Worm (Caenorhabditis elegans) whole organism, L4 larva: ENCODE results near the gene hda-1.

Source experiments
- F26F4.8 ChIP-seq: fragments of 200-800 bp; sonication (Bioruptor generic); conservative IDR thresholded peaks from 2 replicates; pipeline ENCODE4 v1.3.6; 2022; ENCODE audit warnings: missing genetic modification characterization, missing compliant biosample characterization
- F37D6.2 ChIP-seq: sonication (generic microtip); optimal IDR thresholded peaks from 2 replicates; lab custom pipeline; 2016; ENCODE audit warnings: mild to moderate bottlenecking, missing genetic modification characterization, missing compliant biosample characterization
- F49E8.2 ChIP-seq: sonication (generic microtip); optimal IDR thresholded peaks from 2 replicates; lab custom pipeline; 2016; ENCODE audit warnings: missing compliant biosample characterization, mild to moderate bottlenecking, missing genetic modification characterization, borderline replicate concordance
- R02D3.7 ChIP-seq: fragments of 150-350 bp; sonication (generic microtip); optimal IDR thresholded peaks from 3 replicates; lab custom pipeline; 2014; ENCODE audit warnings: missing biosample characterization, missing genetic modification characterization
- Y75B8A.6 ChIP-seq: fragments of 200-800 bp; sonication (Bioruptor generic); IDR thresholded peaks from 2 replicates; pipeline ENCODE4 v1.3.6; 2022; ENCODE audit warnings: missing genetic modification reagents, missing genetic modification characterization, missing compliant biosample characterization
- ZK337.2 ChIP-seq: fragments of 200-800 bp; sonication (Bioruptor generic); IDR thresholded peaks from 2 replicates; pipeline ENCODE4 v1.3.6; 2022; ENCODE audit warnings: missing genetic modification reagents, missing genetic modification characterization, missing compliant biosample characterization
- ZK546.5 ChIP-seq, 2 experiments: sonication (generic microtip); optimal IDR thresholded peaks; 2 replicates each; lab custom pipeline; 2017; ENCODE audit warnings: missing biosample characterization in 2 of 2, missing genetic modification characterization in 2 of 2
- aha-1 ChIP-seq: fragments of 150-350 bp; peaks from one replicate; lab custom pipeline; 2014; ENCODE audit warnings: missing biosample characterization, missing genetic modification characterization
- attf-4 ChIP-seq: sonication (generic microtip); optimal IDR thresholded peaks from 3 replicates; lab custom pipeline; 2017; ENCODE audit warnings: missing biosample characterization, missing genetic modification characterization
- ceh-20 ChIP-seq: fragments of 200-800 bp; sonication (Bioruptor generic); IDR thresholded peaks from 2 replicates; pipeline ENCODE4 v1.3.6; 2022; ENCODE audit warnings: missing genetic modification reagents, missing genetic modification characterization, missing compliant biosample characterization
- ceh-62 ChIP-seq: sonication (generic microtip); optimal IDR thresholded peaks from 2 replicates; lab custom pipeline; 2017; ENCODE audit warnings: missing biosample characterization, missing genetic modification characterization
- ces-1 ChIP-seq: fragments of 150-350 bp; sonication (generic microtip); optimal IDR thresholded peaks from 4 replicates; lab custom pipeline; 2014; ENCODE audit warnings: missing biosample characterization, missing genetic modification reagents, missing genetic modification characterization
- ctbp-1 ChIP-seq: fragments of 200-800 bp; sonication (Bioruptor generic); IDR thresholded peaks from 2 replicates; pipeline ENCODE4 v1.3.6; 2022; ENCODE audit warnings: missing genetic modification reagents, missing genetic modification characterization, missing compliant biosample characterization
- daf-16 ChIP-seq, 3 experiments: sonication (generic microtip); optimal IDR thresholded peaks; 2 replicates each; lab custom pipeline; 2016 to 2017; ENCODE audit warnings: missing genetic modification characterization in 3 of 3, missing genetic modification reagents in 3 of 3, mild to moderate bottlenecking in 2 of 3, missing compliant biosample characterization in 2 of 3, missing biosample characterization in 1 of 3, moderate library complexity in 1 of 3
- dmd-6 ChIP-seq: fragments of 200-800 bp; sonication (Bioruptor generic); IDR thresholded peaks from 2 replicates; pipeline ENCODE4 v1.3.6; 2022; ENCODE audit warnings: missing genetic modification reagents, missing genetic modification characterization, missing compliant biosample characterization
- duxl-1 ChIP-seq: sonication (generic microtip); optimal IDR thresholded peaks from 2 replicates; lab custom pipeline; 2016; ENCODE audit warnings: mild to moderate bottlenecking, missing genetic modification characterization, moderate library complexity, missing compliant biosample characterization; ENCODE audit not compliant: poor library complexity
- dve-1 ChIP-seq: sonication (generic microtip); optimal IDR thresholded peaks from 2 replicates; lab custom pipeline; 2017; ENCODE audit warnings: antibody characterized with exemption, mild to moderate bottlenecking, missing genetic modification characterization, missing compliant biosample characterization; ENCODE audit not compliant: insufficient read depth
- fkh-10 ChIP-seq: fragments of 150-350 bp; optimal IDR thresholded peaks from 2 replicates; lab custom pipeline; 2014; ENCODE audit warnings: missing biosample characterization, missing genetic modification reagents, missing genetic modification characterization
- jun-1 ChIP-seq: fragments of 150-350 bp; optimal IDR thresholded peaks from 2 replicates; lab custom pipeline; 2014; ENCODE audit warnings: missing biosample characterization, missing genetic modification reagents, missing genetic modification characterization
- lim-7 ChIP-seq: fragments of 200-800 bp; sonication (Bioruptor generic); IDR thresholded peaks from 2 replicates; pipeline ENCODE4 v1.3.6; 2022; ENCODE audit warnings: missing genetic modification characterization, missing compliant biosample characterization
- lin-1 ChIP-seq: fragments of 200-800 bp; sonication (Bioruptor generic); IDR thresholded peaks from 2 replicates; pipeline ENCODE4 v1.3.6; 2022; ENCODE audit warnings: missing genetic modification reagents, missing genetic modification characterization, missing compliant biosample characterization
- lin-13 ChIP-seq: fragments of 150-350 bp; optimal IDR thresholded peaks from 2 replicates; lab custom pipeline; 2014; ENCODE audit warnings: missing biosample characterization, missing genetic modification reagents, missing genetic modification characterization
- lir-3 ChIP-seq: sonication (generic microtip); optimal IDR thresholded peaks from 2 replicates; lab custom pipeline; 2016; ENCODE audit warnings: mild to moderate bottlenecking, missing genetic modification characterization, missing compliant biosample characterization
- madf-5 ChIP-seq, 2 experiments: fragments of 200-800 bp; sonication (Bioruptor generic); IDR thresholded peaks; 2 replicates each; pipeline ENCODE4 v1.3.6; 2022; ENCODE audit warnings: missing compliant biosample characterization in 2 of 2, missing genetic modification characterization in 2 of 2
- mdl-1 ChIP-seq, 2 experiments: fragments of 150-350 bp in 1 of 2; sonication (generic microtip) in 1 of 2; optimal IDR thresholded peaks; 2 replicates each; lab custom pipeline; 2014 to 2017; ENCODE audit warnings: missing biosample characterization in 2 of 2, missing genetic modification characterization in 2 of 2
- mxl-2 ChIP-seq: fragments of 200-800 bp; sonication (Bioruptor generic); conservative IDR thresholded peaks from 2 replicates; pipeline ENCODE4 v1.3.6; 2022; ENCODE audit warnings: missing genetic modification reagents, missing genetic modification characterization, missing compliant biosample characterization
- mxl-3 ChIP-seq: fragments of 200-800 bp; sonication (Bioruptor generic); optimal IDR thresholded peaks from 2 replicates; lab custom pipeline; 2018; ENCODE audit warnings: mild to moderate bottlenecking, missing genetic modification characterization, missing compliant biosample characterization
- nhr-10 ChIP-seq: fragments of 150-350 bp; optimal IDR thresholded peaks from 2 replicates; lab custom pipeline; 2014; ENCODE audit warnings: missing biosample characterization, missing genetic modification characterization
- nhr-28 ChIP-seq: fragments of 150-350 bp; optimal IDR thresholded peaks from 2 replicates; lab custom pipeline; 2014; ENCODE audit warnings: missing biosample characterization, missing genetic modification characterization
- nhr-6 ChIP-seq: fragments of 150-350 bp; optimal IDR thresholded peaks from 2 replicates; lab custom pipeline; 2014; ENCODE audit warnings: missing biosample characterization, missing genetic modification characterization
- nhr-76 ChIP-seq: fragments of 150-350 bp; optimal IDR thresholded peaks from 2 replicates; lab custom pipeline; 2014; ENCODE audit warnings: missing biosample characterization, missing genetic modification characterization
- nhr-77 ChIP-seq: fragments of 150-350 bp; optimal IDR thresholded peaks from 2 replicates; lab custom pipeline; 2014; ENCODE audit warnings: missing biosample characterization, missing genetic modification characterization
- php-3 ChIP-seq: fragments of 200-800 bp; sonication (Bioruptor generic); IDR thresholded peaks from 2 replicates; pipeline ENCODE4 v1.3.6; 2022; ENCODE audit warnings: missing genetic modification reagents, missing genetic modification characterization, missing compliant biosample characterization
- pqm-1 ChIP-seq: sonication (generic microtip); optimal IDR thresholded peaks from 2 replicates; lab custom pipeline; 2017; ENCODE audit warnings: missing biosample characterization, missing genetic modification characterization
- saeg-2 ChIP-seq: fragments of 200-800 bp; sonication (Bioruptor generic); IDR thresholded peaks from 2 replicates; pipeline ENCODE4 v1.3.6; 2022; ENCODE audit warnings: missing genetic modification reagents, missing genetic modification characterization, missing compliant biosample characterization
- sdz-12 ChIP-seq: fragments of 200-800 bp; sonication (Bioruptor generic); optimal IDR thresholded peaks from 2 replicates; lab custom pipeline; 2018; ENCODE audit warnings: mild to moderate bottlenecking, missing genetic modification characterization, missing compliant biosample characterization
- set-16 ChIP-seq: fragments of 200-800 bp; sonication (Bioruptor generic); IDR thresholded peaks from 2 replicates; pipeline ENCODE4 v1.3.6; 2022; ENCODE audit warnings: missing genetic modification reagents, missing genetic modification characterization, missing compliant biosample characterization
- tag-97 ChIP-seq: fragments of 200-800 bp; sonication (Bioruptor generic); IDR thresholded peaks from 2 replicates; pipeline ENCODE4 v1.3.6; 2022; ENCODE audit warnings: missing genetic modification characterization, missing compliant biosample characterization
- unc-62 ChIP-seq, 3 experiments: fragments of 150-350 bp in 1 of 3; sonication (generic microtip); optimal IDR thresholded peaks in 2 of 3; peaks in 1 of 3; 1 replicate in 1 of 3; 2 replicates in 2 of 3; lab custom pipeline; 2014 to 2017; ENCODE audit warnings: missing biosample characterization in 3 of 3, missing genetic modification characterization in 3 of 3, missing genetic modification reagents in 3 of 3, missing genotype in 1 of 3

Gene hda-1

DNA sequence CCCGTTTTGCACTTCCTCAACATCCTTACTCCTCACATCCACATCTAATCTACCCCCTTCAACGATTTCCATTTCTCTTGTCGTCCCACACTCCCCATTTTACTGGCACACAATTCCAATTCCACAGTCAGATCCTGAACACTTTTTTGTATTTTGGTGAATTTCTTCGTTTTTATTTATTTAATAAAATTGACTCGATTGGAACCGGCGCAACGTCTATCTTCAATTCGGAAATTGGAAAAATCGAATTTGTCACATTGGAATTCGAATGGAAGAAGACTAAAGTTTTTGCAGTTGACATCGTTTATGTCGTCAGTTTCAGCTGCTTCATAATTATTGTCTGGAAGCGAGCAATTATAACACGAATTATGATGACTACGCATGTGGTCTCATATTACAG is 2.0 kb downstream of the hda-1 start:
- peak; percentile 53 for TF ChIP-seq ces-1 (GFP tag; lab: Kevin White, UChicago)
- no peak for TF ChIP-seq php-3 (GFP tag; lab: Robert Waterston, UW)
- TF ChIP-seq lin-1 (GFP tag; lab: Robert Waterston, UW), result no peak

DNA sequence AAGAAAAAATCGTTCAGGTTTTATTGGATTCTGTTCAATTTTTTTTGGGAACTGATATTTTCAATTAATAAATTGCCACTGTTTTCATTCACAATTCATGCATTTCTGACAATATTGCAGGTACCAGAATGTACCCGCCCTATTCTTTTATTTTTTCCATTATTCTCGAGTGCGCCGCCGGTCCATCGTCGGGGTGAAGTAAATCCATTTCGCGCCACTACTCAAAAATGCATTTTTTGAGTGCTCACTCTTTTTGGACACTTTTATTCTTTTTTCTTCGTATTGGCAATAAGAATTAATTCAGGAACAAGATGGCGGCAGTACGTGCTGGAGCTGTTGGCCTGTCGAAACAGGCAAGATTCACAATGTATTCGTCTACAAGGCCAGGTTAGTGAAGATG is 5.6 kb downstream of the hda-1 start, which contains the start of gene kcnl-4:
TSS of gene kcnl-4 (plus strand) at position 301 of the 400 bp plus-strand sequence.
- TF ChIP-seq ceh-62 (tag; lab: Kevin White, UChicago) (no peak), ZK337.2 (no peak), fkh-10 (GFP tag; lab: Kevin White, UChicago) (no peak), ces-1 (GFP tag; lab: Kevin White, UChicago) (no peak), mxl-2 (GFP tag; lab: Robert Waterston, UW) (no peak), F49E8.2 (tag; lab: Kevin White, UChicago) (no peak), mdl-1 (tag; optimal IDR thresholded peaks at IDR 0.05; lab: Kevin White, UChicago) (no peak), F26F4.8 (no peak), ceh-20 (GFP tag; lab: Robert Waterston, UW) (no peak), aha-1 (tag; lab: Kevin White, UChicago) (no peak), ctbp-1 (no peak), attf-4 (no peak), saeg-2 (GFP tag; lab: Robert Waterston, UW) (no peak), set-16 (GFP tag; lab: Robert Waterston, UW) (no peak), lin-13 (GFP tag; lab: Kevin White, UChicago) (no peak)

DNA sequence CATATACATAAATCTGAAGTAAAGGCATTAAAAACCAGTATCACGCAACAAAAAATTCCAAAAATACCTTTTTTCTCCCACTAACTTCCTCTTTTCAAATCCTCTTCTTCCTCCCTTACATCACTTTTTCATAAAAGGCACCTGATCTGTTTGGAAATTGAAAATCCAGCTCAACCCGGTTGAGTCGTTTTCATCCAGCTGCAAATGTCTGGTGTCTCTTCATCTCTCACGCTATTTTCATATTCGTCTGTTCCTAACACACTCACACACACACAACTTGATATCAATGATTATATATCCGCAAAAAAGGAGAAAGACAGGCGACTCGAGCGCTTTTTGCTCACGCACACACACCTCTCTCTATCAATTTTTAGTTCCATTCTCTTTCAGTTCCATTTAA is 7.2 kb downstream of the hda-1 start:
- TF ChIP-seq aha-1 (tag; lab: Kevin White, UChicago) (peak; percentile 70), madf-5 (GFP tag; IDR thresholded peaks at IDR 0.05; lab: Robert Waterston, UW) (no peak), nhr-76 (tag; lab: Kevin White, UChicago) (no peak), lim-7 (no peak), nhr-28 (no peak)

DNA sequence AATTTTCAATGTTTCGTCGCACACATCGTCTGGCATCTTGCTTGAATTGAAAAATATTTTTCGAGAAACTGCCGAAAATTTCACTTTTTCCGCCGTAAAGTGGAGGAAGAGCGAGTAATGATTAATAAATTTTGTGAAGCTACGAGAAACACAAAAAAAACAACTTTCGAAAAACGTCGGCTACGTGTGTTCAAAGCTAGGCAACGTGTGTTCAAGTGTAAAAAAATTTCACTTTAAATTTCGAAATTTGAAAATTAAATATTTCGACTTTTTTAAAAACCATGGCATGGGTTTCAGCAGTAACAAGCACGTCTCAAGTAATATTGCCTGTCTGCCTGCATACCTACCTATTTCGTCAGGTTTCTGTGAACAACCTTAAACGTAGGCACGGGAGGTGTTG is 11.1 kb downstream of the hda-1 start, which contains the start of gene tag-191:
TSS of gene tag-191 (minus strand) at position 101 of the 400 bp plus-strand sequence.
- peak in 1 of 2 experiments; percentile 11 for TF ChIP-seq unc-62 (GFP tag; optimal IDR thresholded peaks at IDR 0.05 in 1 of 2; lab: Kevin White, UChicago)
- TF ChIP-seq unc-62 (tag; optimal IDR thresholded peaks at IDR 0.05; lab: Kevin White, UChicago), result no peak
- no peak for TF ChIP-seq R02D3.7 (tag; lab: Kevin White, UChicago)
- TF ChIP-seq ZK337.2, result no peak

DNA sequence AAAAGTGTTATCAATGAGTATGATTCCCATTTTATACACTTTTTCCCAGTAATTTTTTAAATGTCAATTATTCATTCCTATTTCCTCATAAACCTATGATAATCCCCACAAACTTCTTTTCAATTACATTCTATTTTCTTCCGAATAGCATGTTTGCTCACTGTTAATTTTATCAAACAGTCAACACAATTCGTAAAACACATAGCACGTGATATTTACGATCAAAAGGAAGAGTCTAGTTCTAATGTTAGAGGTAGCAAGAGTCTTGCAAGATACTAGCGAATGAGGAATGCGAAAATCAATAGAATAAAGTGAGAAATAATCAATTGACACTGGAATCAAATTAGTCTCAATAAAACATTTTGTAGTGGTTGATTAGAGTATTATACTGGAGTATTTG is 14.2 kb downstream of the hda-1 start:
- TF ChIP-seq ceh-20 (GFP tag; lab: Robert Waterston, UW), result no peak
- TF ChIP-seq daf-16 (GFP tag; optimal IDR thresholded peaks at IDR 0.05; lab: Kevin White, UChicago), result no peak
- peak; percentile 35 for TF ChIP-seq daf-16 (tag; optimal IDR thresholded peaks at IDR 0.05; lab: Kevin White, UChicago)
- no peak for TF ChIP-seq Y75B8A.6
- no peak for TF ChIP-seq ZK546.5 (tag; optimal IDR thresholded peaks at IDR 0.05; lab: Kevin White, UChicago)
- no peak for TF ChIP-seq duxl-1 (tag; lab: Kevin White, UChicago)
- no peak for TF ChIP-seq lim-7
- TF ChIP-seq, all 104 proteins: peak for 1

DNA sequence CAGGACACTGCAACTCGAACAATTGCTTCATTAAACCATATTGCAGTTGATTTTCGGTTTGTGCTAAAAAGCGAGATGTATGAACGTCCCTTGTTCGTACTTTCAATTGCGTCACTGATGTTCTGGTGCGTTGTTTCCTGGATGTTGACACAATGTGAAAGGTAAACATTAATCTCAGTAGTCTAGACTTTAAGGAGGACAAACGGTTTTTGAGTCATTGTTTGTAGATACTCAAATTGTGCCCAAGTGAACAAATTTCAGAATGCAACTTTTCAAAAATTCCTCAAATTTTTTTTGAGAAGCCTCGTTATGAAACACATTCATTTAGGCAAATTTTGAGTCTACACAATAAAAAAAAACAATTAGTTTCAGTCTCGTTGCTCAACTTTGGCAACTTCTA is 15.7 kb downstream of the hda-1 start:
- TF ChIP-seq unc-62 (GFP tag; optimal IDR thresholded peaks at IDR 0.05 in 1 of 2; lab: Kevin White, UChicago) (peak in 1 of 2 experiments; percentile 58), unc-62 (tag; optimal IDR thresholded peaks at IDR 0.05; lab: Kevin White, UChicago) (no peak), nhr-10 (tag; lab: Kevin White, UChicago) (no peak)

DNA sequence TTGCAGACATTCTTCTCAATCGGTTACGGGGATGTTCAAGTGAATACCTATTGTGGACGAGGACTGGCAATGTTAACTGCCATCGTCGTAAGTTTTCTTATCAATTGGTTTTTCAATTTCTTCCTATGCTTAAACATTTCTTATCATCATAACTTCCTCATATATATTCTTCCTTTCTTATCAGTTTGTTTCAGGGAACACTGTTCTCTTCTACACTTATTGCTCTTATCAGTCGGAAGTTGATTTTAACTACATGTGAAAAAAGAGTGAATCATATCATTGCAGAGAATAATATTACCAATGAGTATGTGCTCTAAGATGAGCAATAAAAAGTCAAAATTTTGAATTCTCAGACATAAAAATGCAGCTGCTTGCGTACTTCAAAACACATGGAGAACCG is 16.9 kb downstream of the hda-1 start:
- TF ChIP-seq sdz-12 (GFP tag; lab: Kevin White, UChicago) (no peak), pqm-1 (peak; percentile 94), nhr-6 (tag; lab: Kevin White, UChicago) (peak; percentile 73), nhr-77 (peak; percentile 65), lir-3 (no peak), tag-97 (GFP tag; lab: Robert Waterston, UW) (no peak), lin-1 (GFP tag; lab: Robert Waterston, UW) (peak; percentile 43; the same call in 1 of the 2 replicates), dmd-6 (GFP tag; lab: Robert Waterston, UW) (peak; percentile 57), F37D6.2 (no peak), mxl-3 (GFP tag; lab: Kevin White, UChicago) (no peak), F26F4.8 (no peak), ctbp-1 (no peak), madf-5 (GFP tag; IDR thresholded peaks at IDR 0.05; lab: Robert Waterston, UW) (no peak), jun-1 (tag; lab: Kevin White, UChicago) (peak; percentile 80), dve-1 (tag; lab: Kevin White, UChicago) (no peak)
